Worm (Caenorhabditis elegans) whole organism, L1 larva: ENCODE measurements around the gene nck-1.

Source experiments
- C04F5.9 ChIP-seq: sonication (generic microtip); optimal IDR thresholded peaks from 2 replicates; lab custom pipeline; 2016; ENCODE audit warnings: missing genetic modification characterization, missing compliant biosample characterization
- Y116A8C.19 ChIP-seq: sonication (generic microtip); optimal IDR thresholded peaks from 2 replicates; lab custom pipeline; 2016; ENCODE audit warnings: missing compliant biosample characterization, missing genetic modification characterization, borderline replicate concordance
- alr-1 ChIP-seq: fragments of 200-800 bp; sonication (Bioruptor generic); optimal IDR thresholded peaks from 2 replicates; lab custom pipeline; 2018; ENCODE audit warnings: borderline replicate concordance, mild to moderate bottlenecking, missing genetic modification characterization, missing compliant biosample characterization
- aly-2 ChIP-seq: fragments of 150-350 bp; optimal IDR thresholded peaks from 2 replicates; lab custom pipeline; 2014; ENCODE audit warnings: missing biosample characterization, missing genetic modification characterization
- ama-1 ChIP-seq: fragments of 150-350 bp; optimal IDR thresholded peaks from 2 replicates; lab custom pipeline; 2014
- blmp-1 ChIP-seq: fragments of 150-350 bp; optimal IDR thresholded peaks from 2 replicates; lab custom pipeline; 2014; ENCODE audit warnings: missing biosample characterization, missing genetic modification characterization
- ceh-63 ChIP-seq: fragments of 200-800 bp; sonication (Bioruptor generic); optimal IDR thresholded peaks from 2 replicates; lab custom pipeline; 2018; ENCODE audit warnings: mild to moderate bottlenecking, missing genetic modification characterization, missing compliant biosample characterization
- ceh-82 ChIP-seq, 3 experiments: fragments of 150-350 bp in 1 of 3; sonication (generic microtip) in 2 of 3; optimal IDR thresholded peaks; 2 replicates each; lab custom pipeline; 2014 to 2017; ENCODE audit warnings: missing biosample characterization in 3 of 3, missing genetic modification characterization in 3 of 3
- ceh-90 ChIP-seq: sonication (generic microtip); optimal IDR thresholded peaks from 2 replicates; lab custom pipeline; 2016; ENCODE audit warnings: missing genetic modification characterization, missing compliant biosample characterization
- dpl-1 ChIP-seq, 3 experiments: fragments of 150-350 bp in 2 of 3; sonication (generic microtip) in 1 of 3; optimal IDR thresholded peaks; 2 replicates each; lab custom pipeline; 2014 to 2017; ENCODE audit warnings: missing biosample characterization in 3 of 3, missing genetic modification characterization in 3 of 3, missing genetic modification reagents in 3 of 3
- dsc-1 ChIP-seq: sonication (generic microtip); optimal IDR thresholded peaks from 2 replicates; lab custom pipeline; 2016; ENCODE audit warnings: mild to moderate bottlenecking, missing genetic modification characterization, missing compliant biosample characterization
- egl-27 ChIP-seq, 2 experiments: fragments of 150-350 bp in 1 of 2; sonication (generic microtip); optimal IDR thresholded peaks; 3 replicates each; lab custom pipeline; 2017 to 2018; ENCODE audit warnings: missing biosample characterization in 2 of 2, missing genetic modification characterization in 2 of 2, missing genetic modification reagents in 2 of 2
- elt-2 ChIP-seq: sonication (generic microtip); optimal IDR thresholded peaks from 2 replicates; lab custom pipeline; 2016; ENCODE audit warnings: missing genetic modification characterization, mild to moderate bottlenecking, inconsistent platforms, missing compliant biosample characterization, missing genetic modification reagents
- elt-3 ChIP-seq, 6 experiments: fragments of 150-350 bp in 1 of 6; sonication (generic microtip); optimal IDR thresholded peaks; 2 replicates each; lab custom pipeline; 2017 to 2018; ENCODE audit warnings: missing biosample characterization in 6 of 6, missing genetic modification characterization in 6 of 6, inconsistent platforms in 1 of 6
- ets-5 ChIP-seq: fragments of 200-800 bp; sonication (Bioruptor generic); IDR thresholded peaks from 2 replicates; pipeline ENCODE4 v1.3.6; 2022; ENCODE audit warnings: missing genetic modification characterization, missing compliant biosample characterization
- fkh-10 ChIP-seq: sonication (generic microtip); optimal IDR thresholded peaks from 2 replicates; lab custom pipeline; 2017; ENCODE audit warnings: missing biosample characterization, missing genetic modification reagents, missing genetic modification characterization
- fos-1 ChIP-seq: fragments of 150-350 bp; optimal IDR thresholded peaks from 2 replicates; lab custom pipeline; 2014; ENCODE audit warnings: missing biosample characterization, missing genetic modification characterization
- grh-1 ChIP-seq: fragments of 200-800 bp; sonication (Bioruptor generic); IDR thresholded peaks from 2 replicates; pipeline ENCODE4 v1.3.6; 2022; ENCODE audit warnings: missing genetic modification reagents, missing genetic modification characterization, missing compliant biosample characterization
- hlh-4 ChIP-seq: sonication (generic microtip); optimal IDR thresholded peaks from 2 replicates; lab custom pipeline; 2016; ENCODE audit warnings: mild to moderate bottlenecking, missing genetic modification characterization, missing compliant biosample characterization
- isw-1 ChIP-seq: fragments of 200-800 bp; sonication (Bioruptor generic); IDR thresholded peaks from 2 replicates; pipeline ENCODE4 v1.3.6; 2022; ENCODE audit warnings: missing genetic modification characterization, missing compliant biosample characterization
- jun-1 ChIP-seq: fragments of 150-350 bp; optimal IDR thresholded peaks from 2 replicates; lab custom pipeline; 2014; ENCODE audit warnings: missing biosample characterization, missing genetic modification reagents, missing genetic modification characterization
- lin-14 ChIP-seq: fragments of 200-800 bp; sonication (Bioruptor generic); optimal IDR thresholded peaks from 2 replicates; lab custom pipeline; 2018; ENCODE audit warnings: mild to moderate bottlenecking, missing genetic modification characterization, moderate library complexity, missing compliant biosample characterization
- mab-9 ChIP-seq: fragments of 200-800 bp; sonication (Bioruptor generic); IDR thresholded peaks from 2 replicates; pipeline ENCODE4 v1.3.6; 2022; ENCODE audit warnings: missing genetic modification reagents, missing genetic modification characterization, missing compliant biosample characterization
- mdl-1 ChIP-seq, 2 experiments: fragments of 150-350 bp; optimal IDR thresholded peaks; 2 replicates each; lab custom pipeline; 2014 to 2017; ENCODE audit warnings: missing biosample characterization in 2 of 2, missing genetic modification characterization in 2 of 2, inconsistent platforms in 1 of 2
- mep-1 ChIP-seq: fragments of 150-350 bp; optimal IDR thresholded peaks from 2 replicates; lab custom pipeline; 2014; ENCODE audit warnings: missing biosample characterization, missing genetic modification characterization
- nhr-19 ChIP-seq: fragments of 200-800 bp; sonication (Bioruptor generic); conservative IDR thresholded peaks from 2 replicates; pipeline ENCODE4 v1.3.6; 2022; ENCODE audit warnings: missing genetic modification characterization, missing compliant biosample characterization
- nhr-20 ChIP-seq: sonication (generic microtip); optimal IDR thresholded peaks from 2 replicates; lab custom pipeline; 2016; ENCODE audit warnings: mild to moderate bottlenecking, missing genetic modification characterization, missing compliant biosample characterization
- nhr-28 ChIP-seq: fragments of 150-350 bp; optimal IDR thresholded peaks from 2 replicates; lab custom pipeline; 2014; ENCODE audit warnings: missing biosample characterization, missing genetic modification characterization
- nhr-47 ChIP-seq: sonication (generic microtip); optimal IDR thresholded peaks from 2 replicates; lab custom pipeline; 2016; ENCODE audit warnings: mild to moderate bottlenecking, missing genetic modification characterization, moderate library complexity, missing compliant biosample characterization
- nhr-77 ChIP-seq: fragments of 150-350 bp; optimal IDR thresholded peaks from 2 replicates; lab custom pipeline; 2014; ENCODE audit warnings: missing biosample characterization, missing genetic modification characterization
- nhr-85 ChIP-seq: sonication (generic microtip); peaks from one replicate; lab custom pipeline; 2016; ENCODE audit warnings: missing genetic modification characterization, inconsistent platforms, missing compliant biosample characterization
- snpc-4 ChIP-seq: fragments of 150-350 bp; optimal IDR thresholded peaks from 2 replicates; lab custom pipeline; 2014; ENCODE audit warnings: missing biosample characterization, missing genetic modification characterization
- sox-4 ChIP-seq: sonication (generic microtip); optimal IDR thresholded peaks from 2 replicates; lab custom pipeline; 2016; ENCODE audit warnings: missing genetic modification characterization, missing compliant biosample characterization
- sup-37 ChIP-seq: fragments of 200-800 bp; sonication (Bioruptor generic); optimal IDR thresholded peaks from 2 replicates; lab custom pipeline; 2018; ENCODE audit warnings: mild to moderate bottlenecking, missing genetic modification characterization, missing compliant biosample characterization
- tlp-1 ChIP-seq: fragments of 150-350 bp; optimal IDR thresholded peaks from 2 replicates; lab custom pipeline; 2014; ENCODE audit warnings: missing biosample characterization, missing genetic modification characterization
- unc-130 ChIP-seq: fragments of 150-350 bp; optimal IDR thresholded peaks from 2 replicates; lab custom pipeline; 2017; ENCODE audit warnings: missing biosample characterization, missing genetic modification characterization, inconsistent platforms
- unc-62 ChIP-seq: fragments of 150-350 bp; optimal IDR thresholded peaks from 2 replicates; lab custom pipeline; 2014; ENCODE audit warnings: missing biosample characterization, missing genetic modification reagents, missing genetic modification characterization

nck-1 gene

ce11 chrX:4190537-4191144 lies 37.4 kb upstream of the nck-1 start, which contains the start of gene vha-12 (continued):
- TF ChIP-seq Y116A8C.19 (no peak), fkh-10 (GFP tag; lab: Kevin White, UChicago) (peak; percentile 83), unc-130 (tag; lab: Kevin White, UChicago) (no peak), hlh-4 (tag; lab: Kevin White, UChicago) (no peak), blmp-1 (peak; percentile 80), nhr-77 (tag; lab: Kevin White, UChicago) (peak; percentile 89), elt-3 (tag; optimal IDR thresholded peaks at IDR 0.05; lab: Kevin White, UChicago) (peak in 4 of 6 experiments; percentile 19 to 86 (median 79)), ets-5 (GFP tag; lab: Robert Waterston, UW) (no peak), ceh-90 (tag; lab: Kevin White, UChicago) (no peak)

- no peak for TF ChIP-seq fos-1 (tag; lab: Kevin White, UChicago)
- TF ChIP-seq sup-37 (GFP tag; lab: Kevin White, UChicago) = no peak
- no peak for TF ChIP-seq mep-1 (tag; lab: Kevin White, UChicago)
- TF ChIP-seq jun-1 (tag; lab: Kevin White, UChicago) = no peak
- no peak for TF ChIP-seq unc-130 (tag; lab: Kevin White, UChicago)
- no peak for TF ChIP-seq tlp-1
- TF ChIP-seq nhr-20 (tag; lab: Kevin White, UChicago) = no peak
- no peak for TF ChIP-seq alr-1 (tag; lab: Kevin White, UChicago)
- TF ChIP-seq mdl-1 (tag; optimal IDR thresholded peaks at IDR 0.05; lab: Kevin White, UChicago) = no peak
- TF ChIP-seq, all 84 proteins: peak for 0
These were observed 33.4 kb upstream of the nck-1 start, which contains the start of gene mrp-6 for ce11 chrX:4186656-4187055. mrp-6 (minus strand) TSS chrX:4186756.

- no peak for TF ChIP-seq aly-2
- TF ChIP-seq isw-1 (GFP tag; lab: Robert Waterston, UW) = no peak
- TF ChIP-seq nhr-85 (tag; lab: Kevin White, UChicago) = no peak
- TF ChIP-seq sox-4 (tag; lab: Kevin White, UChicago) = no peak
- no peak for TF ChIP-seq egl-27 (tag; optimal IDR thresholded peaks at IDR 0.05; lab: Kevin White, UChicago)
- TF ChIP-seq unc-62 (GFP tag; lab: Kevin White, UChicago) = no peak
- TF ChIP-seq nhr-47 = no peak
These were observed 24.2 kb upstream of the nck-1 start, which contains the start of gene ZK470.6 for ce11 chrX:4177394-4177793. ZK470.6 (minus strand) TSS chrX:4177494.

ce11 chrX:4167150-4167549 lies 13.9 kb upstream of the nck-1 start, which contains the start of gene ZK470.14:
ZK470.14 (plus strand) TSS chrX:4167450.
- no peak for TF ChIP-seq unc-62 (GFP tag; lab: Kevin White, UChicago)
- no peak for TF ChIP-seq ama-1 (lab: Kevin White, UChicago)
- no peak for TF ChIP-seq grh-1 (GFP tag; lab: Robert Waterston, UW)
- no peak for TF ChIP-seq ceh-82 (tag; optimal IDR thresholded peaks at IDR 0.05; lab: Kevin White, UChicago)
- TF ChIP-seq blmp-1 = no peak
- no peak for TF ChIP-seq egl-27 (tag; optimal IDR thresholded peaks at IDR 0.05; lab: Kevin White, UChicago)
- TF ChIP-seq dpl-1 (GFP tag; optimal IDR thresholded peaks at IDR 0.05; lab: Kevin White, UChicago) = no peak
- TF ChIP-seq nhr-19 (GFP tag; lab: Robert Waterston, UW) = no peak
- TF ChIP-seq lin-14 (GFP tag; lab: Kevin White, UChicago) = no peak
- TF ChIP-seq nhr-28 = no peak
- no peak for TF ChIP-seq dsc-1 (tag; lab: Kevin White, UChicago)
- no peak for TF ChIP-seq mab-9
- TF ChIP-seq elt-2 (tag; lab: Kevin White, UChicago) = no peak
- no peak for TF ChIP-seq ceh-63 (GFP tag; lab: Kevin White, UChicago)
- TF ChIP-seq unc-130 (tag; lab: Kevin White, UChicago) = no peak
- no peak for TF ChIP-seq jun-1 (tag; lab: Kevin White, UChicago)
- no peak for TF ChIP-seq snpc-4 (tag; lab: Kevin White, UChicago)
- TF ChIP-seq C04F5.9 (tag; lab: Kevin White, UChicago) = no peak
